Worm (Caenorhabditis elegans): ENCODE results near the gene nhr-6.

The nhr-6 gene

DNA sequence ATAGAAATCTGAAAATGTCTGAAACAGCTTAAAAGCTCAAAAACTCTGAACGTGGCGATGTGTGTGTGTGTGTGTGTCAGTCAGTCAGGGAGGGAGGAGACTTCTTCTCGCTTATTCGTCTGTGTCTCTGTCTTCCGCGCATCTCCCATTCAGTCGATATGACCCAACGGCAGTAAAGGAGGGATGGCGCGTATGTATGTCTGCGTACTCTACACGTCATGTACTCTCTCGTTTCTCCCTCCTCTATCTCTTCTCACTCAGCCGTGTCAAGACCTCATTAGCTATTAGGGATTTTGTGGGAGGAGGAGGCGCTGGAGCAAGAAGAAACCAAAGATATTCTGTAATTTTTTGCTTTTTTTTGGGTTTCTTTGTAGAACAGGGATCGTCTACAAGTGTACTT is 41.3 kb upstream of the nhr-6 start:
- TF ChIP-seq nhr-48 (tag; optimal IDR thresholded peaks at IDR 0.05) (no peak), lin-15B (tag; optimal IDR thresholded peaks at IDR 0.05) (no peak), madf-5 (GFP tag; IDR thresholded peaks at IDR 0.05) (no peak), zip-11 (GFP tag; IDR thresholded peaks at IDR 0.05) (no peak), php-3 (GFP tag; IDR thresholded peaks at IDR 0.05) (no peak), fos-1 (tag; optimal IDR thresholded peaks at IDR 0.05) (no peak), dve-1 (tag; optimal IDR thresholded peaks at IDR 0.05; ENCODE audit: insufficient read depth) (peak; percentile 25), F26F4.8 (GFP tag; conservative IDR thresholded peaks at IDR 0.05) (no peak), lin-13 (GFP tag; optimal IDR thresholded peaks at IDR 0.05) (peak; percentile 18), tra-1 (GFP tag; IDR thresholded peaks at IDR 0.05) (no peak), nhr-102 (tag; optimal IDR thresholded peaks at IDR 0.05) (no peak), egl-43 (GFP tag; IDR thresholded peaks at IDR 0.05) (no peak), ceh-82 (tag; optimal IDR thresholded peaks at IDR 0.05) (no peak), vab-7 (GFP tag; IDR thresholded peaks at IDR 0.05) (no peak), ztf-11 (tag; optimal IDR thresholded peaks at IDR 0.05) (no peak), tag-97 (GFP tag; IDR thresholded peaks at IDR 0.05) (no peak), Y105C5A.15 (GFP tag; IDR thresholded peaks at IDR 0.05) (no peak), dpl-1 (GFP tag; optimal IDR thresholded peaks at IDR 0.05) (peak; percentile 31), zfp-3 (GFP tag; conservative IDR thresholded peaks at IDR 0.05) (no peak), attf-4 (tag; optimal IDR thresholded peaks at IDR 0.05) (no peak), D1046.2 (GFP tag; IDR thresholded peaks at IDR 0.05) (no peak), nhr-41 (GFP tag; IDR thresholded peaks at IDR 0.05) (no peak), spr-3 (GFP tag; optimal IDR thresholded peaks at IDR 0.05) (no peak), hlh-11 (tag; optimal IDR thresholded peaks at IDR 0.05) (peak; percentile 51), aha-1 (tag) (peak; percentile 65), ceh-32 (tag; optimal IDR thresholded peaks at IDR 0.05; ENCODE audit: poor library complexity) (no peak), nhr-6 (tag; optimal IDR thresholded peaks at IDR 0.05) (no peak), mdt-29 (GFP tag; IDR thresholded peaks at IDR 0.05) (no peak), lin-39 (tag; optimal IDR thresholded peaks at IDR 0.05) (no peak), ZK337.2 (GFP tag; IDR thresholded peaks at IDR 0.05) (no peak), unc-130 (GFP tag; optimal IDR thresholded peaks at IDR 0.05) (no peak), duxl-1 (tag; optimal IDR thresholded peaks at IDR 0.05; ENCODE audit: poor library complexity) (no peak), mxl-3 (GFP tag; optimal IDR thresholded peaks at IDR 0.05) (no peak), nhr-76 (tag; optimal IDR thresholded peaks at IDR 0.05) (no peak), set-16 (GFP tag; IDR thresholded peaks at IDR 0.05) (no peak), arid-1 (GFP tag; conservative IDR thresholded peaks at IDR 0.05) (no peak), F44E2.7 (GFP tag; IDR thresholded peaks at IDR 0.05) (no peak), rbr-2 (tag; optimal IDR thresholded peaks at IDR 0.05) (peak; percentile 71), jun-1 (tag; optimal IDR thresholded peaks at IDR 0.05) (no peak), daf-12 (tag; optimal IDR thresholded peaks at IDR 0.05) (no peak), ces-1 (GFP tag; optimal IDR thresholded peaks at IDR 0.05) (no peak), T26A8.4 (GFP tag; IDR thresholded peaks at IDR 0.05) (no peak), nhr-28 (tag; optimal IDR thresholded peaks at IDR 0.05) (peak; percentile 53), R02D3.7 (tag; optimal IDR thresholded peaks at IDR 0.05) (no peak), nhr-111 (GFP tag; optimal IDR thresholded peaks at IDR 0.05) (no peak), nhr-237 (tag; optimal IDR thresholded peaks at IDR 0.05) (no peak), pha-4 (GFP tag; IDR thresholded peaks at IDR 0.05) (no peak), pha-4 (tag; optimal IDR thresholded peaks at IDR 0.05) (no peak), lin-29 (GFP tag; IDR thresholded peaks at IDR 0.05) (no peak), skn-1 (tag; optimal IDR thresholded peaks at IDR 0.05) (no peak), snpc-4 (tag; optimal IDR thresholded peaks at IDR 0.05) (no peak), spr-1 (tag; optimal IDR thresholded peaks at IDR 0.05) (no peak), daf-8 (GFP tag; IDR thresholded peaks at IDR 0.05) (no peak), ceh-28 (tag; optimal IDR thresholded peaks at IDR 0.05) (peak; percentile 36)

All from whole organism, L4 larva.